Worm (Caenorhabditis elegans): ENCODE data around the gene K09C4.5.

K09C4.5 gene

DNA sequence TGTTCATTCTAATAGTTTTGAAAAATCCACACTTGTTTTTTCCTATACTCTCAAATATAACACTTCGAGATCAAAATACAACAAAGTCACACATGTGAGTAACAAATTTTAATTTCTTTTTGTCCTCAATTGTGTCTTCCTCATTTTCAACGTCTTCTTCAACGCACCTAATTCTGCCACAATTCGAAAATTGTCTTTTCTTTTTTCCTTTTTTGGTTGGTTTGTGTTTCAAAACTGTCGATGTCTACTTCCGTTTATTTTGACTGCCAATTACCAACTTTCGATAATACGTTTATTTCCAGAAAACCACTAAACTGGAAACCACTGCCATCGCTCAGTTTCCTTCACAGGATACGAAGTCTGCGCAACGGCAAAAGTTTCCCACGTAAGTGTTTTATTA lies 50.4 kb downstream of the K09C4.5 start, which contains the start of gene F11D5.1:
TSS of gene F11D5.1 (plus strand) at position 301 of the 400 bp plus-strand sequence.
- no peak for TF ChIP-seq vab-15 (tag; optimal IDR thresholded peaks at IDR 0.05)
- TF ChIP-seq sox-4 (tag; optimal IDR thresholded peaks at IDR 0.05), result no peak
- TF ChIP-seq unc-30 (tag; optimal IDR thresholded peaks at IDR 0.05), result no peak
- TF ChIP-seq efl-3 (GFP tag; optimal IDR thresholded peaks at IDR 0.05), result no peak
- no peak for TF ChIP-seq alr-1 (tag; optimal IDR thresholded peaks at IDR 0.05; ENCODE audit: borderline replicate concordance)
- TF ChIP-seq snu-23 (GFP tag; optimal IDR thresholded peaks at IDR 0.05), result no peak
- TF ChIP-seq Y116A8C.19 (tag; optimal IDR thresholded peaks at IDR 0.05; ENCODE audit: borderline replicate concordance), result no peak
- no peak for TF ChIP-seq nhr-11 (tag; optimal IDR thresholded peaks at IDR 0.05)
- no peak for TF ChIP-seq ceh-82 (tag; optimal IDR thresholded peaks at IDR 0.05)
- TF ChIP-seq nhr-90 (tag; optimal IDR thresholded peaks at IDR 0.05; ENCODE audit: poor library complexity), result no peak

DNA sequence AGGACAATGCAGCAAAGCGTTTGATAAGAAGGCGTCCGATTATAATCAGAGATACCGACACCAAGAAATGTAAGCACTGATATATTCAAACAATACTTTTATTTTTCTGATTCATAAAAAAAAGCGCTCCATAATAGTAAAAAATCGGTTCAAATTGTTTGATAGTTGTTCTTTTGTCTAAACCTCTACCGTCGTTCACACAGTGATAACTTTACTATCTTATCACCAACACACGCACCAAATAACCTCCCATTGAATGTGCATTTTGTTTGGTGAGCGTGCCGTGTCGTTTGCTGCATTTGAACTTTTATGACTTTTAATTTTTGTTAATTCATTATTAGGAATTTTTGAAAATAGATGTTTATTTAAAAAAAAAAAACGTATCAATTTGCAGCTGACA lies 51.7 kb downstream of the K09C4.5 start:
- TF ChIP-seq elt-2 (tag; optimal IDR thresholded peaks at IDR 0.05), result peak; percentile 65
- no peak for TF ChIP-seq lin-14 (GFP tag; optimal IDR thresholded peaks at IDR 0.05)
- no peak for TF ChIP-seq sox-4 (tag; optimal IDR thresholded peaks at IDR 0.05)
- TF ChIP-seq jun-1 (tag; optimal IDR thresholded peaks at IDR 0.05), result peak; percentile 8

Measured in whole organism, L1 larva.